Worm (Caenorhabditis elegans): ENCODE results near the gene Y47D7A.13.

- no peak for TF ChIP-seq ama-1 (optimal IDR thresholded peaks at IDR 0.05)
- TF ChIP-seq flt-1 (GFP tag; IDR thresholded peaks at IDR 0.05), result no peak
- no peak for TF ChIP-seq tbx-37 (GFP tag; conservative IDR thresholded peaks at IDR 0.05)
- no peak for TF ChIP-seq F13C5.2 (tag; optimal IDR thresholded peaks at IDR 0.05)
- TF ChIP-seq ets-7 (tag; optimal IDR thresholded peaks at IDR 0.05), result no peak
- no peak for TF ChIP-seq B0310.2 (tag; optimal IDR thresholded peaks at IDR 0.05)
- no peak for TF ChIP-seq ceh-36 (tag; optimal IDR thresholded peaks at IDR 0.05)
- TF ChIP-seq hnd-1 (tag; optimal IDR thresholded peaks at IDR 0.05), result no peak
- TF ChIP-seq hmg-4 (GFP tag; optimal IDR thresholded peaks at IDR 0.05), result no peak
- TF ChIP-seq sea-1 (GFP tag; conservative IDR thresholded peaks at IDR 0.05), result no peak
- TF ChIP-seq hmbx-1 (tag; optimal IDR thresholded peaks at IDR 0.05), result no peak
- no peak for TF ChIP-seq tra-4 (tag; optimal IDR thresholded peaks at IDR 0.05)
These were observed 28.2 kb downstream of the Y47D7A.13 start, which contains the start of gene nhr-118 for ce11 chrV:4407519-4407918.
